Worm (Caenorhabditis elegans) whole organism, L4 larva: ENCODE data around the gene lit-1.

ENCODE experiments used
- D1046.2 ChIP-seq: fragments of 200-800 bp; sonication (Bioruptor generic); IDR thresholded peaks from 2 replicates; pipeline ENCODE4 v1.3.6; 2022; ENCODE audit warnings: missing genetic modification characterization, missing compliant biosample characterization
- F10B5.3 ChIP-seq: sonication (generic microtip); optimal IDR thresholded peaks from 2 replicates; lab custom pipeline; 2016; ENCODE audit warnings: mild to moderate bottlenecking, missing genetic modification characterization, missing compliant biosample characterization
- F26F4.8 ChIP-seq: fragments of 200-800 bp; sonication (Bioruptor generic); conservative IDR thresholded peaks from 2 replicates; pipeline ENCODE4 v1.3.6; 2022; ENCODE audit warnings: missing genetic modification characterization, missing compliant biosample characterization
- T26A8.4 ChIP-seq: fragments of 200-800 bp; sonication (Bioruptor generic); IDR thresholded peaks from 2 replicates; pipeline ENCODE4 v1.3.6; 2022; ENCODE audit warnings: missing genetic modification characterization, missing compliant biosample characterization
- Y75B8A.6 ChIP-seq: fragments of 200-800 bp; sonication (Bioruptor generic); IDR thresholded peaks from 2 replicates; pipeline ENCODE4 v1.3.6; 2022; ENCODE audit warnings: missing genetic modification reagents, missing genetic modification characterization, missing compliant biosample characterization
- ZK337.2 ChIP-seq: fragments of 200-800 bp; sonication (Bioruptor generic); IDR thresholded peaks from 2 replicates; pipeline ENCODE4 v1.3.6; 2022; ENCODE audit warnings: missing genetic modification reagents, missing genetic modification characterization, missing compliant biosample characterization
- aha-1 ChIP-seq: fragments of 150-350 bp; peaks from one replicate; lab custom pipeline; 2014; ENCODE audit warnings: missing biosample characterization, missing genetic modification characterization
- aly-2 ChIP-seq: sonication (generic microtip); optimal IDR thresholded peaks from 2 replicates; lab custom pipeline; 2018; ENCODE audit warnings: missing biosample characterization, missing genetic modification characterization
- ama-1 ChIP-seq: fragments of 150-350 bp; optimal IDR thresholded peaks from 2 replicates; lab custom pipeline; 2014; ENCODE audit warnings: inconsistent platforms, mixed read lengths
- ceh-28 ChIP-seq: fragments of 150-350 bp; optimal IDR thresholded peaks from 2 replicates; lab custom pipeline; 2014; ENCODE audit warnings: missing biosample characterization, missing genetic modification reagents, missing genetic modification characterization
- ceh-44 ChIP-seq: fragments of 200-800 bp; sonication (Bioruptor generic); IDR thresholded peaks from 2 replicates; pipeline ENCODE4 v1.3.6; 2022; ENCODE audit warnings: missing genetic modification reagents, missing genetic modification characterization, missing compliant biosample characterization
- ceh-82 ChIP-seq: sonication (generic microtip); optimal IDR thresholded peaks from 2 replicates; lab custom pipeline; 2017; ENCODE audit warnings: missing biosample characterization, missing genetic modification characterization
- daf-19 ChIP-seq: fragments of 200-800 bp; sonication (Bioruptor generic); conservative IDR thresholded peaks from 2 replicates; pipeline ENCODE4 v1.3.6; 2022; ENCODE audit warnings: missing genetic modification characterization, missing compliant biosample characterization
- dmd-8 ChIP-seq: fragments of 200-800 bp; sonication (Bioruptor generic); IDR thresholded peaks from 2 replicates; pipeline ENCODE4 v1.3.6; 2022; ENCODE audit warnings: missing genetic modification characterization, missing compliant biosample characterization
- duxl-1 ChIP-seq: sonication (generic microtip); optimal IDR thresholded peaks from 2 replicates; lab custom pipeline; 2016; ENCODE audit warnings: mild to moderate bottlenecking, missing genetic modification characterization, moderate library complexity, missing compliant biosample characterization; ENCODE audit not compliant: poor library complexity
- dve-1 ChIP-seq: sonication (generic microtip); optimal IDR thresholded peaks from 2 replicates; lab custom pipeline; 2017; ENCODE audit warnings: antibody characterized with exemption, mild to moderate bottlenecking, missing genetic modification characterization, missing compliant biosample characterization; ENCODE audit not compliant: insufficient read depth
- gei-8 ChIP-seq: fragments of 200-800 bp; sonication (Bioruptor generic); optimal IDR thresholded peaks from 2 replicates; lab custom pipeline; 2018; ENCODE audit warnings: mild to moderate bottlenecking, missing genetic modification characterization, missing compliant biosample characterization
- hif-1 ChIP-seq, 2 experiments: sonication (generic microtip); optimal IDR thresholded peaks; 2 replicates each; lab custom pipeline; 2016 to 2017; ENCODE audit warnings: missing compliant biosample characterization in 2 of 2, missing genetic modification characterization in 2 of 2, missing genetic modification reagents in 2 of 2, missing genotype in 2 of 2, mild to moderate bottlenecking in 1 of 2
- hlh-11 ChIP-seq: fragments of 200-800 bp; sonication (Bioruptor generic); optimal IDR thresholded peaks from 2 replicates; lab custom pipeline; 2018; ENCODE audit warnings: mild to moderate bottlenecking, missing genetic modification characterization, missing compliant biosample characterization
- hlh-30 ChIP-seq: sonication (generic microtip); optimal IDR thresholded peaks from 2 replicates; lab custom pipeline; 2017; ENCODE audit warnings: antibody characterized with exemption, mild to moderate bottlenecking, missing genetic modification characterization, missing compliant biosample characterization; ENCODE audit not compliant: insufficient read depth
- lin-13 ChIP-seq: fragments of 150-350 bp; optimal IDR thresholded peaks from 2 replicates; lab custom pipeline; 2014; ENCODE audit warnings: missing biosample characterization, missing genetic modification reagents, missing genetic modification characterization
- lin-15B ChIP-seq: fragments of 150-350 bp; sonication (generic microtip); optimal IDR thresholded peaks from 3 replicates; lab custom pipeline; 2014; ENCODE audit warnings: missing biosample characterization, missing genetic modification characterization
- lin-38 ChIP-seq: fragments of 200-800 bp; sonication (Bioruptor generic); IDR thresholded peaks from 2 replicates; pipeline ENCODE4 v1.3.6; 2022; ENCODE audit warnings: missing genetic modification reagents, missing genetic modification characterization, missing compliant biosample characterization
- madf-5 ChIP-seq, 2 experiments: fragments of 200-800 bp; sonication (Bioruptor generic); IDR thresholded peaks; 2 replicates each; pipeline ENCODE4 v1.3.6; 2022; ENCODE audit warnings: missing compliant biosample characterization in 2 of 2, missing genetic modification characterization in 2 of 2
- madf-9 ChIP-seq: fragments of 200-800 bp; sonication (Bioruptor generic); conservative IDR thresholded peaks from 2 replicates; pipeline ENCODE4 v1.3.6; 2022; ENCODE audit warnings: missing genetic modification reagents, missing genetic modification characterization, missing compliant biosample characterization
- mdl-1 ChIP-seq, 2 experiments: fragments of 150-350 bp in 1 of 2; sonication (generic microtip) in 1 of 2; optimal IDR thresholded peaks; 2 replicates each; lab custom pipeline; 2014 to 2017; ENCODE audit warnings: missing biosample characterization in 2 of 2, missing genetic modification characterization in 2 of 2
- mdt-29 ChIP-seq: fragments of 200-800 bp; sonication (Bioruptor generic); IDR thresholded peaks from 2 replicates; pipeline ENCODE4 v1.3.6; 2022; ENCODE audit warnings: missing genetic modification reagents, missing genetic modification characterization, missing compliant biosample characterization
- mep-1 ChIP-seq: fragments of 150-350 bp; sonication (generic microtip); optimal IDR thresholded peaks from 3 replicates; lab custom pipeline; 2014; ENCODE audit warnings: missing biosample characterization, missing genetic modification characterization
- mes-2 ChIP-seq: sonication (generic microtip); optimal IDR thresholded peaks from 2 replicates; lab custom pipeline; 2016; ENCODE audit warnings: missing genotype, mild to moderate bottlenecking, missing genetic modification characterization, missing compliant biosample characterization; ENCODE audit not compliant: poor library complexity, severe bottlenecking
- mxl-3 ChIP-seq: fragments of 200-800 bp; sonication (Bioruptor generic); optimal IDR thresholded peaks from 2 replicates; lab custom pipeline; 2018; ENCODE audit warnings: mild to moderate bottlenecking, missing genetic modification characterization, missing compliant biosample characterization
- nhr-10 ChIP-seq: fragments of 150-350 bp; optimal IDR thresholded peaks from 2 replicates; lab custom pipeline; 2014; ENCODE audit warnings: missing biosample characterization, missing genetic modification characterization
- nhr-102 ChIP-seq: sonication (generic microtip); optimal IDR thresholded peaks from 2 replicates; lab custom pipeline; 2016; ENCODE audit warnings: mild to moderate bottlenecking, missing genetic modification characterization, moderate library complexity, missing compliant biosample characterization
- nhr-11 ChIP-seq: fragments of 150-350 bp; optimal IDR thresholded peaks from 2 replicates; lab custom pipeline; 2014; ENCODE audit warnings: missing biosample characterization, missing genetic modification characterization
- nhr-237 ChIP-seq: sonication (generic microtip); optimal IDR thresholded peaks from 2 replicates; lab custom pipeline; 2017; ENCODE audit warnings: missing biosample characterization, missing genetic modification characterization
- nhr-28 ChIP-seq: fragments of 150-350 bp; optimal IDR thresholded peaks from 2 replicates; lab custom pipeline; 2014; ENCODE audit warnings: missing biosample characterization, missing genetic modification characterization
- nhr-41 ChIP-seq: fragments of 200-800 bp; sonication (Bioruptor generic); IDR thresholded peaks from 2 replicates; pipeline ENCODE4 v1.3.6; 2022; ENCODE audit warnings: missing genetic modification reagents, missing genetic modification characterization, missing compliant biosample characterization
- php-3 ChIP-seq: fragments of 200-800 bp; sonication (Bioruptor generic); IDR thresholded peaks from 2 replicates; pipeline ENCODE4 v1.3.6; 2022; ENCODE audit warnings: missing genetic modification reagents, missing genetic modification characterization, missing compliant biosample characterization
- sdz-12 ChIP-seq: fragments of 200-800 bp; sonication (Bioruptor generic); optimal IDR thresholded peaks from 2 replicates; lab custom pipeline; 2018; ENCODE audit warnings: mild to moderate bottlenecking, missing genetic modification characterization, missing compliant biosample characterization
- set-16 ChIP-seq: fragments of 200-800 bp; sonication (Bioruptor generic); IDR thresholded peaks from 2 replicates; pipeline ENCODE4 v1.3.6; 2022; ENCODE audit warnings: missing genetic modification reagents, missing genetic modification characterization, missing compliant biosample characterization
- skn-1 ChIP-seq: fragments of 150-350 bp; optimal IDR thresholded peaks from 2 replicates; lab custom pipeline; 2014; ENCODE audit warnings: missing biosample characterization, missing genetic modification characterization
- snpc-4 ChIP-seq: fragments of 150-350 bp; optimal IDR thresholded peaks from 2 replicates; lab custom pipeline; 2014; ENCODE audit warnings: missing biosample characterization, missing genetic modification characterization
- spr-1 ChIP-seq: sonication (generic microtip); optimal IDR thresholded peaks from 2 replicates; lab custom pipeline; 2016; ENCODE audit warnings: mild to moderate bottlenecking, missing genetic modification characterization, missing compliant biosample characterization
- tra-1 ChIP-seq: fragments of 200-800 bp; sonication (Bioruptor generic); IDR thresholded peaks from 2 replicates; pipeline ENCODE4 v1.3.6; 2022; ENCODE audit warnings: missing genetic modification reagents, missing genetic modification characterization, missing compliant biosample characterization
- unc-39 ChIP-seq: sonication (generic microtip); optimal IDR thresholded peaks from 2 replicates; lab custom pipeline; 2017; ENCODE audit warnings: missing biosample characterization, missing genetic modification characterization
- vab-7 ChIP-seq: fragments of 200-800 bp; sonication (Bioruptor generic); IDR thresholded peaks from 2 replicates; pipeline ENCODE4 v1.3.6; 2022; ENCODE audit warnings: missing genetic modification reagents, missing genetic modification characterization, missing compliant biosample characterization
- zfp-2 ChIP-seq: sonication (generic microtip); optimal IDR thresholded peaks from 2 replicates; lab custom pipeline; 2016; ENCODE audit warnings: mild to moderate bottlenecking, missing genetic modification characterization, missing compliant biosample characterization
- ztf-11 ChIP-seq: fragments of 150-350 bp; optimal IDR thresholded peaks from 2 replicates; lab custom pipeline; 2014; ENCODE audit warnings: missing biosample characterization, missing genetic modification characterization

lit-1 gene

DNA sequence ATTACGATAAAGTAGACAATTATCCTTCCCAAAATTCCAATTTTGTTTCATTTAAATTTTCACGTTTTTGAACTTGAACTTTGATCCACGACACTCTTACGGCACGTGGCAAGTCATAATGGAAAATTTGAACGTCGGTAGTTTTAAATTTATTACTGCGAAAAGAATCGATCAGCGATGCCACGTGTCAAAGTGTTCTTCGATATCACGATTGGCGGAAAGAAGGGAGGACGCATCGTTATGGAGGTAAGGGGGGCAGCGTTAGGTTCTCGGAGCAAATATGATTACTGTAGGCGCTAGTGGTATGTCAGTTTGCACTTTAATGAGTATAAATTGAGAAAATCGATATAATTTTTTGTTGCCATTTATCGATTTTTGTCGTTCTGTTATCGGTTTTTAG, 9.2 kb upstream of the lit-1 start, which contains the start of gene cyn-2:
cyn-2 (plus strand) TSS at position 114 of the 400 bp plus-strand sequence.
- 0 out of 2 replicates have a peak, but pooled peaks have one; percentile 8 for TF ChIP-seq daf-19 (GFP tag; lab: Robert Waterston, UW)
- TF ChIP-seq hlh-30 (tag; lab: Kevin White, UChicago), result peak; percentile 34
- TF ChIP-seq ama-1, result peak; percentile 32
- peak; percentile 38 for TF ChIP-seq mes-2
- TF ChIP-seq duxl-1 (tag; lab: Kevin White, UChicago), result peak; percentile 21
- peak; percentile 51 for TF ChIP-seq ceh-28
- no peak for TF ChIP-seq hlh-11 (tag; lab: Kevin White, UChicago)
- TF ChIP-seq zfp-2, result no peak

DNA sequence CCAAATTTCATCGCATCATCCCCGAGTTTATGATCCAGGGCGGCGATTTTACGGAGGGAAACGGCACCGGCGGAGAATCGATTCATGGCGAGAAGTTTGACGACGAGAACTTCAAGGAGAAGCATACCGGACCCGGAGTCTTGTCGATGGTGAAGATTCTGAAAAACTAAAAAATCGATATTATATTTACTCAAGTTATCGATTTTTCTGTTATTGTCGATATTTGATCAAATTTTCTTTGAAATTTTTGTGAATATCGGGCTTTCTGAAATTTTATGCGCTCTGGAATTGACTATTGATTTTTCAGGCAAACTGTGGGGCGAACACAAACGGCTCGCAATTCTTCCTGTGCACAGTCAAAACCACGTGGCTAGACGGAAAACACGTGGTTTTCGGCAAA, 8.6 kb upstream of the lit-1 start:
- TF ChIP-seq nhr-28 (no peak), nhr-11 (no peak), gei-8 (GFP tag; lab: Kevin White, UChicago) (no peak), mdt-29 (GFP tag; lab: Robert Waterston, UW) (no peak), nhr-41 (GFP tag; lab: Robert Waterston, UW) (no peak), aly-2 (tag; lab: Kevin White, UChicago) (no peak), duxl-1 (tag; lab: Kevin White, UChicago) (no peak), ZK337.2 (GFP tag; lab: Robert Waterston, UW) (no peak), aha-1 (peak; percentile 40), ceh-28 (peak; percentile 51), dve-1 (tag; lab: Kevin White, UChicago) (no peak), set-16 (GFP tag; lab: Robert Waterston, UW) (0 out of 2 replicates have a peak, but pooled peaks have one; percentile 4)
- TF ChIP-seq, all 104 proteins: peak for 3

ce11 chrIII:13694048-13694447, 7.7 kb upstream of the lit-1 start:
- TF ChIP-seq hif-1 (tag; optimal IDR thresholded peaks at IDR 0.05; lab: Kevin White, UChicago) (peak in 1 of 2 experiments; percentile 9), ceh-44 (no peak), lin-15B (no peak), unc-39 (tag; lab: Kevin White, UChicago) (no peak), madf-9 (GFP tag; lab: Robert Waterston, UW) (no peak), mdl-1 (tag; optimal IDR thresholded peaks at IDR 0.05; lab: Kevin White, UChicago) (peak in 1 of 2 experiments; percentile 76), php-3 (GFP tag; lab: Robert Waterston, UW) (0 out of 2 replicates have a peak, but pooled peaks have one; percentile 45), nhr-237 (tag; lab: Kevin White, UChicago) (no peak), mdt-29 (GFP tag; lab: Robert Waterston, UW) (peak; percentile 75), ceh-82 (tag; lab: Kevin White, UChicago) (no peak), mep-1 (peak; percentile 47), tra-1 (0 out of 2 replicates have a peak, but pooled peaks have one; percentile 52), duxl-1 (tag; lab: Kevin White, UChicago) (no peak), T26A8.4 (0 out of 2 replicates have a peak, but pooled peaks have one; percentile 31), sdz-12 (GFP tag; lab: Kevin White, UChicago) (no peak), F10B5.3 (tag; lab: Kevin White, UChicago) (no peak), skn-1 (tag; lab: Kevin White, UChicago) (no peak), vab-7 (GFP tag; lab: Robert Waterston, UW) (no peak), snpc-4 (tag; lab: Kevin White, UChicago) (no peak), mxl-3 (peak; percentile 77), nhr-102 (tag; lab: Kevin White, UChicago) (peak; percentile 28), D1046.2 (GFP tag; lab: Robert Waterston, UW) (no peak), lin-38 (peak; percentile 46), hlh-11 (tag; lab: Kevin White, UChicago) (peak; percentile 90), nhr-10 (tag; lab: Kevin White, UChicago) (no peak), ztf-11 (tag; lab: Kevin White, UChicago) (no peak), lin-13 (GFP tag; lab: Kevin White, UChicago) (peak; percentile 66), madf-5 (GFP tag; IDR thresholded peaks at IDR 0.05; lab: Robert Waterston, UW) (no peak; a peak in 1 of 4 replicates), dmd-8 (GFP tag; lab: Robert Waterston, UW) (no peak), spr-1 (tag; lab: Kevin White, UChicago) (peak; percentile 37), Y75B8A.6 (GFP tag; lab: Robert Waterston, UW) (no peak), F26F4.8 (GFP tag; lab: Robert Waterston, UW) (no peak)
